Worm (Caenorhabditis elegans) whole organism, L4/young adult: ENCODE data around the gene T04C12.11.

ENCODE experiments used
- W03F9.2 ChIP-seq: fragments of 150-350 bp; optimal IDR thresholded peaks from 2 replicates; lab custom pipeline; 2014; ENCODE audit warnings: missing biosample characterization, missing genetic modification characterization
- dao-5 ChIP-seq: sonication (generic microtip); optimal IDR thresholded peaks from 2 replicates; lab custom pipeline; 2016; ENCODE audit warnings: missing genotype, missing genetic modification characterization, moderate library complexity, missing compliant biosample characterization
- him-1 ChIP-seq: sonication (generic microtip); optimal IDR thresholded peaks from 2 replicates; lab custom pipeline; 2016; ENCODE audit warnings: missing genotype, missing genetic modification reagents, missing genetic modification characterization, missing compliant biosample characterization

The T04C12.11 gene

ce11 chrV:11056484-11056883, 3.6 kb downstream of the T04C12.11 start:
- no peak for TF ChIP-seq him-1 (tag; lab: Kevin White, UChicago)
- TF ChIP-seq W03F9.2 (tag; lab: Kevin White, UChicago) = no peak
- TF ChIP-seq dao-5 (tag; lab: Kevin White, UChicago) = no peak

ce11 chrV:11053827-11054226, 6.3 kb downstream of the T04C12.11 start, which contains the start of gene T04C12.7:
Gene T04C12.7, plus strand, starts transcription at chrV:11054127.
- TF ChIP-seq W03F9.2 (tag; lab: Kevin White, UChicago) (no peak), dao-5 (tag; lab: Kevin White, UChicago) (no peak)

DNA sequence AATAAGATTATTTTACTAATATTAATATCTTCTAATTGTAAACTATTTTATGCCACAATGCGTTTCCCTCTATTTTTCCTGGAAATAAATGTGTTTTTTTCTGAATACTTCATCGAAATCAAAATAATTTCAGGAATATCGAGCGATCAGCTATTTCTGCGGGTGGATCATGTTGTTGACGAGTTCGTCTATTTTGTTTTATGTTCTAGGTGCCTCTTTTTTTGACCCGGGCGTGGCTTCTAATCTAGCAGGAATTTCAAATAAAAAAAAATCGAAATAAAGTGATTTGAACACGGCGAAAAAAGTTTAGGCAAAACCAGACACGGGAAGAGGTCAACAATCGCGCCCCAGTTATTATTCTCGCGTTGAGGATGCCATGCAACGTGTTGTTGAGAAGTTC, 8.2 kb downstream of the T04C12.11 start, which contains the start of gene T04C12.33:
TSS of gene T04C12.33 (plus strand) at position 301 of the 400 bp plus-strand sequence.
- TF ChIP-seq dao-5 (tag; lab: Kevin White, UChicago) (no peak), W03F9.2 (tag; lab: Kevin White, UChicago) (no peak), him-1 (tag; lab: Kevin White, UChicago) (no peak)

DNA sequence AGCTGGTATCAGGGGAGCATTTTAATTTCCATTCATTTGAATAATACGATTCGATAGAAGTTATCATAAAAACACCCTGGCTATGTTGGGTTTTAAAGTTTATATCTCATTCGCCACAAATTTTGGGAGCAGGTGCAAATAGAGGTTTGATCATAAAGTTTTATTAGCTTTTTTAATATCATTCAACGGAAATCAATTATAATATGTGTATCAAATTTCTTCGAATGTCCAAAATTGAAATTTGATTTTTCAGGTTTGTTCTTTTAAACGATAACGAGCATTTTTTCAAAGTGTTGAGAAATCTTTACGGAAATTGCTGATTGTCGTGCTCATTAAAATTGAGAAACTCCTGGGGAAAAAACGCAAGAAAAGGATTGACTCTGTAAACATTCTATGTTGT, 11.4 kb downstream of the T04C12.11 start, which contains the start of gene srh-74:
TSS of gene srh-74 (minus strand) at position 101 of the 400 bp plus-strand sequence.
- TF ChIP-seq dao-5 (tag; lab: Kevin White, UChicago) (no peak), W03F9.2 (tag; lab: Kevin White, UChicago) (no peak), him-1 (tag; lab: Kevin White, UChicago) (no peak)

- TF ChIP-seq W03F9.2 (tag; lab: Kevin White, UChicago) = no peak
- TF ChIP-seq dao-5 (tag; lab: Kevin White, UChicago) = no peak
Observed at ce11 chrV:11046730-11047129, 13.4 kb downstream of the T04C12.11 start, which contains the start of gene dhs-18. Gene dhs-18, minus strand, starts transcription at chrV:11046833.

DNA sequence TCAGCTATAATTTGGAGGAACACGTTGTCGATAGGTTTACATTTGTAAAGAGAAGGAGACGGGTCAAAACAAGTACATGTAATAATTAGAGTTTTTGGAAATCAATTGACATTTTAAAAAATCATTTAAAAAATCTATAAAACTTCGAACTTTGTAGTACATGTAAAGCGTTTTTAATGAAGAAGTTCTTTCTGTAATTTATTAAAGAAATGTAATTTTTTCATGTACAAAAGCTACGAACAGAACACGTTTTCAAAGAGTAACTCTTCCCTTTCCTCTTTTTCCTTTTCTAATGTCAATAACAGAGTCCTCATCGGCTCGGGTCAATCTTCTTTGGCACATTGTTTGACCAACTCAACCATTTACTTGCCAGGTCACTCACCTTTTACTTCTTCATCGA, 16.3 kb downstream of the T04C12.11 start, which contains the start of gene C45B11.6:
TSS of gene C45B11.6 (plus strand) at position 301 of the 400 bp plus-strand sequence.
- TF ChIP-seq W03F9.2 (tag; lab: Kevin White, UChicago) (no peak), him-1 (tag; lab: Kevin White, UChicago) (no peak), dao-5 (tag; lab: Kevin White, UChicago) (no peak)

ce11 chrV:11042538-11042937, 17.6 kb downstream of the T04C12.11 start, which contains the start of gene C45B11.2:
Gene C45B11.2, plus strand, starts transcription at chrV:11042710.
- TF ChIP-seq him-1 (tag; lab: Kevin White, UChicago) (no peak), W03F9.2 (tag; lab: Kevin White, UChicago) (no peak), dao-5 (tag; lab: Kevin White, UChicago) (no peak)

DNA sequence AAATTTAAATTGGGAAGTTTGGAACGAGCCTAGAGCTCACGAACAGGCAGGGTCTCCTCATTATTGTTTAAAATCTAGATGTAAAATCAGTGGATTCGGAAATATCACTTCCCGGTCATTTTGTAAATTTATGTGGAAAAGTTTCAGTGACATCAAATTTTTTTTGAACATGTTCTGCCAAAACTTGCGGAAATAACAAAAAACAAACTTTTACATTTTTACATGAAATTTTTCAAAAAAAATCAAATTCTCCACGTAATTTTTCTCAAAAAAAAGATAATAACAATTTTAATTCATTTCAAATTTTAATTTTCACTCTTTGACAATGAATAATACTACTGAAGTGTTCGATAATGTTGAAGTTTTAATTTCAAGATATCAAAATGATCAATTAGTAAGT, 18.6 kb downstream of the T04C12.11 start, which contains the start of gene C45B11.5:
TSS of gene C45B11.5 (plus strand) at position 301 of the 400 bp plus-strand sequence.
- no peak for TF ChIP-seq him-1 (tag; lab: Kevin White, UChicago)
- TF ChIP-seq W03F9.2 (tag; lab: Kevin White, UChicago) = no peak
- no peak for TF ChIP-seq dao-5 (tag; lab: Kevin White, UChicago)

- TF ChIP-seq dao-5 (tag; lab: Kevin White, UChicago) (no peak), W03F9.2 (tag; lab: Kevin White, UChicago) (no peak), him-1 (tag; lab: Kevin White, UChicago) (no peak)
Observed at ce11 chrV:11040473-11040872, 19.6 kb downstream of the T04C12.11 start, which contains the start of gene C45B11.8. Gene C45B11.8, plus strand, starts transcription at chrV:11040773.

DNA sequence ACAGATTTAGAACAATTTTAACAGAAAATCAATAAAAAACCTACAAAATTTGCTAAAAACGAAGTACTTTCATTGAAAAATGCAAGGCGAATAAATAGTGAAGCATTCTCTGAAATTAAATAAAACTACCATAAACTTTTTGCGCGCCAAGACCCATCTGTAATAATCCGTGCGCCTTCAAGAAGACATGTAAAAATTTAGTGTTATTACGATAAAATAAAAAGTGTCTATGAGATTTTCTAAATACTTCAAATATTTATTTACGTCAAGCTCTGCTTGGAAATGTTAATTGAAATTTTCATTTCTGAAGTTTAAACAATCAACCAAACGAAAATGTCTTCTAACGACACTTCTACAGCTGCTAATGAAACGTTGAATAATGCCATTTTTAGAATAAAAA, 20.1 kb downstream of the T04C12.11 start, which contains the start of gene C45B11.9:
TSS of gene C45B11.9 (plus strand) at position 301 of the 400 bp plus-strand sequence.
- TF ChIP-seq him-1 (tag; lab: Kevin White, UChicago) (no peak), W03F9.2 (tag; lab: Kevin White, UChicago) (no peak), dao-5 (tag; lab: Kevin White, UChicago) (no peak)

- TF ChIP-seq dao-5 (tag; lab: Kevin White, UChicago) (no peak), W03F9.2 (tag; lab: Kevin White, UChicago) (peak; percentile 52), him-1 (tag; lab: Kevin White, UChicago) (peak; percentile 55)
Observed at ce11 chrV:11039379-11039954, 20.6 kb downstream of the T04C12.11 start, which contains the start of gene pak-2. Gene pak-2, minus strand, starts transcription at chrV:11039429.

ce11 chrV:11034748-11035147, 25.3 kb downstream of the T04C12.11 start, which contains the start of gene pptr-2:
Gene pptr-2, minus strand, starts transcription at chrV:11034931.
- TF ChIP-seq W03F9.2 (tag; lab: Kevin White, UChicago) (no peak), dao-5 (tag; lab: Kevin White, UChicago) (no peak), him-1 (tag; lab: Kevin White, UChicago) (no peak)

- TF ChIP-seq W03F9.2 (tag; lab: Kevin White, UChicago) (no peak), him-1 (tag; lab: Kevin White, UChicago) (no peak), dao-5 (tag; lab: Kevin White, UChicago) (no peak)
Observed at ce11 chrV:11033241-11033640, 26.8 kb downstream of the T04C12.11 start.
